Fruit fly (Drosophila melanogaster) whole organism, embryonic: ENCODE measurements around the gene CG5326.

Experiments
- Atf6 ChIP-seq: fragments of 200-800 bp; sonication (Bioruptor generic); IDR thresholded peaks from 2 replicates; pipeline ENCODE4 v1.3.6; 2022; ENCODE audit warnings: missing biosample characterization, missing genetic modification characterization
- Bdp1 ChIP-seq: fragments of 200-800 bp; sonication (Bioruptor generic); optimal IDR thresholded peaks from 3 replicates; lab custom pipeline; 2016; ENCODE audit warnings: missing biosample characterization, missing genetic modification characterization
- Bgb ChIP-seq: fragments of 200-800 bp; sonication (Bioruptor generic); IDR thresholded peaks from 2 replicates; pipeline ENCODE4 v1.3.6; 2022; ENCODE audit warnings: missing biosample characterization, missing genetic modification characterization; ENCODE audit not compliant: partially characterized antibody
- Bteb2 ChIP-seq: fragments of 200-800 bp; sonication (Bioruptor generic); optimal IDR thresholded peaks from 2 replicates; lab custom pipeline; 2016; ENCODE audit warnings: missing biosample characterization, missing genetic modification characterization
- CG1024 ChIP-seq: fragments of 200-800 bp; sonication (Bioruptor generic); IDR thresholded peaks from 2 replicates; pipeline ENCODE4 v1.3.6; 2022; ENCODE audit warnings: missing biosample characterization, missing genetic modification characterization
- CG11398 ChIP-seq: fragments of 200-800 bp; sonication (Bioruptor generic); optimal IDR thresholded peaks from 2 replicates; lab custom pipeline; 2016; ENCODE audit warnings: missing biosample characterization, missing genetic modification characterization
- CG11504 ChIP-seq: fragments of 200-800 bp; sonication (Bioruptor generic); optimal IDR thresholded peaks from 3 replicates; lab custom pipeline; 2019; ENCODE audit warnings: missing biosample characterization, mild to moderate bottlenecking, missing genetic modification characterization, moderate library complexity
- CG14050 ChIP-seq: fragments of 200-800 bp; sonication (Bioruptor generic); IDR thresholded peaks from 3 replicates; pipeline ENCODE4 v1.3.6; 2022; ENCODE audit warnings: missing biosample characterization, missing genetic modification characterization
- CG14710 ChIP-seq: fragments of 200-800 bp; sonication (Bioruptor generic); optimal IDR thresholded peaks from 3 replicates; lab custom pipeline; 2019; ENCODE audit warnings: missing biosample characterization, mild to moderate bottlenecking, missing genetic modification characterization, moderate library complexity
- CG1603 ChIP-seq: fragments of 200-800 bp; sonication (Bioruptor generic); optimal IDR thresholded peaks from 2 replicates; lab custom pipeline; 2019; ENCODE audit warnings: missing biosample characterization, mild to moderate bottlenecking, missing genetic modification characterization, moderate library complexity
- CG17328 ChIP-seq: fragments of 200-800 bp; sonication (Bioruptor generic); IDR thresholded peaks from 2 replicates; pipeline ENCODE4 v1.3.6; 2022; ENCODE audit warnings: missing biosample characterization, missing genetic modification characterization
- CG17385 ChIP-seq: fragments of 200-800 bp; sonication (Bioruptor generic); optimal IDR thresholded peaks from 3 replicates; lab custom pipeline; 2018; ENCODE audit warnings: missing biosample characterization, mild to moderate bottlenecking, missing genetic modification characterization
- CG17912 ChIP-seq: fragments of 200-800 bp; sonication (Bioruptor generic); optimal IDR thresholded peaks from 2 replicates; lab custom pipeline; 2018; ENCODE audit warnings: missing biosample characterization, mild to moderate bottlenecking, missing genetic modification characterization
- CG18764 ChIP-seq: fragments of 200-800 bp; sonication (Bioruptor generic); optimal IDR thresholded peaks from 3 replicates; lab custom pipeline; 2016; ENCODE audit warnings: missing biosample characterization, missing genetic modification characterization
- CG2889 ChIP-seq: fragments of 200-800 bp; sonication (Bioruptor generic); IDR thresholded peaks from 3 replicates; pipeline ENCODE4 v1.3.6; 2022; ENCODE audit warnings: missing biosample characterization, missing genetic modification characterization
- CG31224 ChIP-seq: fragments of 200-800 bp; sonication (Bioruptor generic); IDR thresholded peaks from 2 replicates; pipeline ENCODE4 v1.3.6; 2022; ENCODE audit warnings: missing biosample characterization, missing genetic modification characterization
- CG31441 ChIP-seq: fragments of 200-800 bp; sonication (Bioruptor generic); IDR thresholded peaks from 2 replicates; pipeline ENCODE4 v1.3.6; 2022; ENCODE audit warnings: missing biosample characterization, missing genetic modification characterization
- CG3407 ChIP-seq: fragments of 200-800 bp; sonication (Bioruptor generic); optimal IDR thresholded peaks from 2 replicates; lab custom pipeline; 2018; ENCODE audit warnings: missing biosample characterization, mild to moderate bottlenecking, missing genetic modification characterization
- CG4404 ChIP-seq: fragments of 200-800 bp; sonication (Bioruptor generic); IDR thresholded peaks from 2 replicates; pipeline ENCODE4 v1.3.6; 2022; ENCODE audit warnings: missing biosample characterization, missing genetic modification characterization
- CG4730 ChIP-seq: fragments of 200-800 bp; sonication (Bioruptor generic); IDR thresholded peaks from 2 replicates; pipeline ENCODE4 v1.3.6; 2022; ENCODE audit warnings: missing biosample characterization, missing genetic modification characterization
- CG4854 ChIP-seq: fragments of 200-800 bp; sonication (Bioruptor generic); optimal IDR thresholded peaks from 2 replicates; lab custom pipeline; 2016; ENCODE audit warnings: missing biosample characterization, missing genetic modification characterization, inconsistent platforms
- CG8765 ChIP-seq: fragments of 200-800 bp; sonication (Bioruptor generic); IDR thresholded peaks from 2 replicates; pipeline ENCODE4 v1.3.6; 2022; ENCODE audit warnings: missing biosample characterization, missing genetic modification characterization
- E2f1 ChIP-seq: fragments of 200-800 bp; sonication (Bioruptor generic); IDR thresholded peaks from 2 replicates; pipeline ENCODE4 v1.3.6; 2022; ENCODE audit warnings: missing biosample characterization, missing genetic modification characterization
- Fer1 ChIP-seq: fragments of 200-800 bp; sonication (Bioruptor generic); optimal IDR thresholded peaks from 2 replicates; lab custom pipeline; 2017; ENCODE audit warnings: missing biosample characterization, mild to moderate bottlenecking, missing genetic modification characterization
- Fer3 ChIP-seq: fragments of 200-800 bp; sonication (Bioruptor generic); optimal IDR thresholded peaks from 2 replicates; lab custom pipeline; 2018; ENCODE audit warnings: missing biosample characterization, mild to moderate bottlenecking, missing genetic modification characterization, moderate library complexity
- GATAe ChIP-seq: fragments of 200-800 bp; sonication (Bioruptor generic); conservative IDR thresholded peaks from 2 replicates; pipeline ENCODE4 v1.3.6; 2022; ENCODE audit warnings: missing biosample characterization, missing genetic modification characterization
- HHEX ChIP-seq: fragments of 200-800 bp; sonication (Bioruptor generic); optimal IDR thresholded peaks from 3 replicates; lab custom pipeline; 2017; ENCODE audit warnings: missing biosample characterization, mild to moderate bottlenecking, missing genetic modification characterization, missing genetic modification reagents
- HLH3B ChIP-seq: fragments of 200-800 bp; sonication (Bioruptor generic); IDR thresholded peaks from 2 replicates; pipeline ENCODE4 v1.3.6; 2022; ENCODE audit warnings: missing biosample characterization, missing genetic modification characterization
- Nf-YC ChIP-seq: fragments of 200-800 bp; optimal IDR thresholded peaks from 3 replicates; lab custom pipeline; 2019; ENCODE audit warnings: missing biosample characterization, mild to moderate bottlenecking, missing genetic modification characterization, moderate library complexity
- Oli ChIP-seq: fragments of 200-800 bp; sonication (Bioruptor generic); optimal IDR thresholded peaks from 2 replicates; lab custom pipeline; 2018; ENCODE audit warnings: missing biosample characterization, mild to moderate bottlenecking, missing genetic modification characterization, moderate library complexity
- Ptx1 ChIP-seq: fragments of 200-800 bp; sonication (Bioruptor generic); IDR thresholded peaks from 2 replicates; pipeline ENCODE4 v1.3.6; 2022; ENCODE audit warnings: missing biosample characterization, missing genetic modification characterization
- Side ChIP-seq: fragments of 200-800 bp; sonication (Bioruptor generic); optimal IDR thresholded peaks from 2 replicates; lab custom pipeline; 2016; ENCODE audit warnings: missing biosample characterization, missing genetic modification characterization
- ci ChIP-seq: fragments of 200-800 bp; sonication (Bioruptor generic); IDR thresholded peaks from 3 replicates; pipeline ENCODE4 v1.3.6; 2022; ENCODE audit warnings: missing biosample characterization, missing genetic modification characterization
- crol ChIP-seq: fragments of 200-800 bp; sonication (Bioruptor generic); IDR thresholded peaks from 2 replicates; pipeline ENCODE4 v1.3.6; 2022; ENCODE audit warnings: missing biosample characterization, missing genetic modification characterization
- crp ChIP-seq, 2 experiments: fragments of 200-800 bp; sonication (Bioruptor generic); optimal IDR thresholded peaks; 2 replicates in 1 of 2; 3 replicates in 1 of 2; lab custom pipeline; 2017; ENCODE audit warnings: missing biosample characterization in 2 of 2, missing genetic modification characterization in 2 of 2, mild to moderate bottlenecking in 1 of 2, moderate library complexity in 1 of 2
- cwo ChIP-seq: fragments of 200-800 bp; sonication (Bioruptor generic); optimal IDR thresholded peaks from 3 replicates; lab custom pipeline; 2017; ENCODE audit warnings: missing biosample characterization, missing genetic modification characterization, mild to moderate bottlenecking, moderate library complexity, missing genetic modification reagents
- danr ChIP-seq: fragments of 200-800 bp; sonication (Bioruptor generic); IDR thresholded peaks from 2 replicates; pipeline ENCODE4 v1.3.6; 2022; ENCODE audit warnings: missing biosample characterization, missing genetic modification characterization
- dmrt99B ChIP-seq: fragments of 200-800 bp; sonication (Bioruptor generic); optimal IDR thresholded peaks from 2 replicates; lab custom pipeline; 2018; ENCODE audit warnings: missing biosample characterization, mild to moderate bottlenecking, missing genetic modification characterization, moderate library complexity
- esg ChIP-seq: fragments of 200-800 bp; sonication (Bioruptor generic); conservative IDR thresholded peaks from 2 replicates; pipeline ENCODE4 v1.3.6; 2022; ENCODE audit warnings: missing biosample characterization, missing genetic modification characterization
- fd3F ChIP-seq: fragments of 200-800 bp; sonication (Bioruptor generic); optimal IDR thresholded peaks from 2 replicates; lab custom pipeline; 2018; ENCODE audit warnings: missing biosample characterization, mild to moderate bottlenecking, missing genetic modification characterization, moderate library complexity
- gce ChIP-seq: fragments of 200-800 bp; sonication (Bioruptor generic); IDR thresholded peaks from 3 replicates; pipeline ENCODE4 v1.3.6; 2022; ENCODE audit warnings: missing biosample characterization, missing genetic modification characterization
- ham ChIP-seq: fragments of 200-800 bp; sonication (Bioruptor generic); IDR thresholded peaks from 2 replicates; pipeline ENCODE4 v1.3.6; 2022; ENCODE audit warnings: missing biosample characterization, missing genetic modification characterization
- lilli ChIP-seq: fragments of 200-800 bp; sonication (Bioruptor generic); optimal IDR thresholded peaks from 3 replicates; lab custom pipeline; 2016; ENCODE audit warnings: missing biosample characterization, missing genetic modification characterization
- lola ChIP-seq, 3 experiments: fragments of >200 bp in 2 of 3; fragments of 200-800 bp in 1 of 3; sonication (Bioruptor generic) in 1 of 3; optimal IDR thresholded peaks; 2 replicates each; lab custom pipeline; 2017 to 2019; ENCODE audit warnings: missing biosample characterization in 3 of 3, missing genetic modification characterization in 3 of 3, mild to moderate bottlenecking in 1 of 3, moderate library complexity in 1 of 3
- mam ChIP-seq: fragments of 200-800 bp; sonication (Bioruptor generic); optimal IDR thresholded peaks from 3 replicates; lab custom pipeline; 2016; ENCODE audit warnings: missing biosample characterization, missing genetic modification characterization
- nmo ChIP-seq: fragments of 200-800 bp; sonication (Bioruptor generic); optimal IDR thresholded peaks from 2 replicates; lab custom pipeline; 2018; ENCODE audit warnings: missing biosample characterization, mild to moderate bottlenecking, missing genetic modification characterization, moderate library complexity
- ro ChIP-seq: fragments of 200-800 bp; sonication (Bioruptor generic); IDR thresholded peaks from 2 replicates; pipeline ENCODE4 v1.3.6; 2022; ENCODE audit warnings: missing biosample characterization, missing genetic modification characterization
- slou ChIP-seq: fragments of 200-800 bp; sonication (Bioruptor generic); optimal IDR thresholded peaks from 3 replicates; lab custom pipeline; 2016; ENCODE audit warnings: missing biosample characterization, missing genetic modification characterization
- sr ChIP-seq: fragments of 200-800 bp; sonication (Bioruptor generic); IDR thresholded peaks from 3 replicates; pipeline ENCODE4 v1.3.6; 2022; ENCODE audit warnings: missing biosample characterization, missing genetic modification characterization
- toy ChIP-seq: fragments of 200-800 bp; sonication (Bioruptor generic); IDR thresholded peaks from 2 replicates; pipeline ENCODE4 v1.3.6; 2022; ENCODE audit warnings: missing biosample characterization, missing genetic modification characterization
- vvl ChIP-seq: fragments of 200-800 bp; sonication (Bioruptor generic); IDR thresholded peaks from 2 replicates; pipeline ENCODE4 v1.3.6; 2022; ENCODE audit warnings: missing biosample characterization, missing genetic modification characterization

Gene CG5326

DNA sequence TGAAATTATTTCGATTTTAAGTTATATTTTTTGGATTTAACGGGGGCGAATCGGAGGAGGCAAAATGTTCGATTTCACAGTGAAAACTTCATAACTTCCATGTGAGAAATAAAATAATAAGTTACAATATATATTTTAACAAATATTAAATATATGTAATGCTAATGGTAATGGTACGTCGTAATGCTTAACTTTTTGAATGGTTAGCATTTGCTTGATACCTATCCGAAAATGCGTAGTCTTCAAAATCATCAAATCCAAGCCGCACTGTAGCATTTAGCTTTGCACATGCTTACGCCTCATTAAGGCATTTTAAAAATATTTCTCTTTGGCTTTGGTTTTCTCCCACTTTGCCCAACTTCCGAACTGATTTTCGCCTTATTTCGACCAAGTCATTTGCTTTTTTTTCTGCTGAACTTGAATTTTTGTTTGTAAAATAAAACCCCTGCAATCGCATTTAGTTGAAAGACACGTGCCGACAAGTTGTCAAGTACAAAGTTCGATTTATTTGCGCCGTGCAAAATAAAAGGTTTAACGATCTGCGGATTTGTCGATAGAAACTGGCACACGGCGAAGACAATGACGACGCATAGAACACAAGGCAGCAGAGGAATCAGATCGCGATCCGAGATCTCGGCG lies 3.2 kb upstream of the CG5326 start (continued):
- no peak for TF ChIP-seq CG8765 (GFP tag; lab: Robert Waterston, UW)
- TF ChIP-seq CG14050 (GFP tag; lab: Robert Waterston, UW), result peak; percentile 45; the same call in 1 of the 3 replicates
- TF ChIP-seq lola (GFP tag; optimal IDR thresholded peaks at IDR 0.05; lab: Kevin White, UChicago), result no peak
- peak; percentile 28 for TF ChIP-seq HHEX (GFP tag; lab: Kevin White, UChicago)
- no peak for TF ChIP-seq sr (GFP tag; lab: Robert Waterston, UW)
- no peak for TF ChIP-seq gce (GFP tag; lab: Robert Waterston, UW)
- TF ChIP-seq Ptx1 (GFP tag; lab: Robert Waterston, UW), result peak; percentile 45; the same call in 1 of the 2 replicates
- TF ChIP-seq CG17328 (GFP tag; lab: Robert Waterston, UW), result peak; percentile 34; the same call in 1 of the 2 replicates
- no peak for TF ChIP-seq lilli
- no peak for TF ChIP-seq slou (GFP tag; lab: Kevin White, UChicago)
- TF ChIP-seq CG31224 (GFP tag; lab: Robert Waterston, UW), result no peak
- TF ChIP-seq CG17385, result no peak
- TF ChIP-seq CG1024 (GFP tag; lab: Robert Waterston, UW), result no peak
- no peak for TF ChIP-seq Side (GFP tag; lab: Kevin White, UChicago)
- peak; percentile 57 for TF ChIP-seq vvl (GFP tag; lab: Robert Waterston, UW)
- TF ChIP-seq crol, result no peak
- TF ChIP-seq Nf-YC, result no peak
- TF ChIP-seq ham, result no peak
- no peak for TF ChIP-seq Bteb2 (GFP tag; lab: Kevin White, UChicago)
- peak; percentile 53 for TF ChIP-seq CG11504 (tag; lab: Kevin White, UChicago)
- no peak for TF ChIP-seq CG11398
- no peak for TF ChIP-seq CG17912 (GFP tag; lab: Kevin White, UChicago)
- TF ChIP-seq Fer3 (tag; lab: Kevin White, UChicago), result no peak
- no peak for TF ChIP-seq GATAe (GFP tag; lab: Robert Waterston, UW)
- peak; percentile 34 for TF ChIP-seq dmrt99B (tag; lab: Kevin White, UChicago)
- TF ChIP-seq E2f1 (GFP tag; lab: Robert Waterston, UW), result no peak
- no peak for TF ChIP-seq CG2889 (GFP tag; lab: Robert Waterston, UW)
- peak; percentile 34 for TF ChIP-seq Oli (tag; lab: Kevin White, UChicago)
- TF ChIP-seq nmo, result no peak
- no peak for TF ChIP-seq CG3407
- no peak for TF ChIP-seq HLH3B (GFP tag; lab: Robert Waterston, UW)
- TF ChIP-seq danr (GFP tag; lab: Robert Waterston, UW), result no peak
- TF ChIP-seq mam, result no peak
- TF ChIP-seq CG4854 (GFP tag; lab: Kevin White, UChicago), result no peak
- TF ChIP-seq Bgb (GFP tag; lab: Robert Waterston, UW), result no peak
- TF ChIP-seq Bdp1 (GFP tag; lab: Kevin White, UChicago), result no peak
- no peak for TF ChIP-seq toy (GFP tag; lab: Robert Waterston, UW)
- TF ChIP-seq Fer1, result peak; percentile 5
- TF ChIP-seq crp (GFP tag; optimal IDR thresholded peaks at IDR 0.05; lab: Kevin White, UChicago), result no peak
- no peak for TF ChIP-seq cwo (GFP tag; lab: Kevin White, UChicago)
- TF ChIP-seq CG1603 (tag; lab: Kevin White, UChicago), result no peak
- 0 out of 2 replicates have a peak, but pooled peaks have one; percentile 20 for TF ChIP-seq esg
- no peak for TF ChIP-seq CG4404 (GFP tag; lab: Robert Waterston, UW)
- TF ChIP-seq CG31441 (GFP tag; lab: Robert Waterston, UW), result no peak
- no peak for TF ChIP-seq Atf6 (GFP tag; lab: Robert Waterston, UW)
- no peak for TF ChIP-seq CG18764 (GFP tag; lab: Kevin White, UChicago)
- TF ChIP-seq ci, result no peak
- TF ChIP-seq ro (GFP tag; lab: Robert Waterston, UW), result no peak
- no peak for TF ChIP-seq CG14710 (tag; lab: Kevin White, UChicago)
- TF ChIP-seq fd3F, result no peak
- TF ChIP-seq CG4730 (GFP tag; lab: Robert Waterston, UW), result no peak
